Worm (Caenorhabditis elegans) whole organism, L3 larva: ENCODE results near the gene acp-1.

ENCODE experiments used
- ceh-28 ChIP-seq: fragments of 150-350 bp; optimal IDR thresholded peaks from 2 replicates; lab custom pipeline; 2014; ENCODE audit warnings: missing biosample characterization, missing genetic modification reagents, missing genetic modification characterization
- egl-27 ChIP-seq: sonication (generic microtip); optimal IDR thresholded peaks from 4 replicates; lab custom pipeline; 2017; ENCODE audit warnings: missing biosample characterization, missing genetic modification reagents, missing genetic modification characterization
- elt-1 ChIP-seq: fragments of 150-350 bp; optimal IDR thresholded peaks from 2 replicates; lab custom pipeline; 2014; ENCODE audit warnings: missing biosample characterization, missing genetic modification characterization
- elt-3 ChIP-seq, 3 experiments: fragments of 150-350 bp in 1 of 3; sonication (generic microtip) in 2 of 3; optimal IDR thresholded peaks; 2 replicates in 2 of 3; 4 replicates in 1 of 3; lab custom pipeline; 2014 to 2017; ENCODE audit warnings: missing biosample characterization in 3 of 3, missing genetic modification characterization in 3 of 3
- nhr-76 ChIP-seq: fragments of 150-350 bp; sonication (generic microtip); optimal IDR thresholded peaks from 5 replicates; lab custom pipeline; 2014; ENCODE audit warnings: missing biosample characterization, missing genetic modification characterization
- snpc-4 ChIP-seq: fragments of 150-350 bp; optimal IDR thresholded peaks from 2 replicates; lab custom pipeline; 2014; ENCODE audit warnings: missing biosample characterization, missing genetic modification characterization
- unc-62 ChIP-seq: fragments of 150-350 bp; sonication (generic microtip); optimal IDR thresholded peaks from 4 replicates; lab custom pipeline; 2014; ENCODE audit warnings: missing biosample characterization, missing genetic modification reagents, missing genetic modification characterization

DNA sequence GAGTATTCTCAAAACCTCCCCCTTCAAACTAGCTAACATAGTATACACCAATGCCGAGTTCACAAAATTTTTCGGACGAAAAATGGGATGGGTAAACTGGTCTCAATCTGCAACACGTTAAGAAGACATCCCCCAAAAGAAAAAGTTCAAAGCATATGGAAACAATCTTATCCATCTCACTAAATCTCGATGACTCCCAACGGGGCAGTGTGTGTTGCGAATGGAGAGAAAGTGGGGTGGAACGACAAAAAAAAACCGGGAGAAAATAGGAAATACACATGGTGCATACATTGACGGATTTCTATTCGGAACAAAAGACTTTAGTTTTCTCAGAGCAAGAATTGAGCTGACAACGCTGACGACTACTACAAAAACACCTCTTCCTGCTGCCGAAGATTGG is 9.9 kb downstream of the acp-1 start:
- no peak for TF ChIP-seq elt-1 (tag; lab: Kevin White, UChicago)
- no peak for TF ChIP-seq egl-27 (tag; lab: Kevin White, UChicago)
- TF ChIP-seq snpc-4 (tag; lab: Kevin White, UChicago), result no peak
- TF ChIP-seq elt-3 (tag; optimal IDR thresholded peaks at IDR 0.05; lab: Kevin White, UChicago), result no peak
- no peak for TF ChIP-seq nhr-76 (tag; lab: Kevin White, UChicago)
- no peak for TF ChIP-seq ceh-28
- no peak for TF ChIP-seq unc-62 (GFP tag; lab: Kevin White, UChicago)
